Worm (Caenorhabditis elegans): ENCODE data around the gene F19G12.8.
A peak's percentile ranks its signal among the peaks of the same experiment; 100 is the strongest.

F19G12.8 gene

DNA sequence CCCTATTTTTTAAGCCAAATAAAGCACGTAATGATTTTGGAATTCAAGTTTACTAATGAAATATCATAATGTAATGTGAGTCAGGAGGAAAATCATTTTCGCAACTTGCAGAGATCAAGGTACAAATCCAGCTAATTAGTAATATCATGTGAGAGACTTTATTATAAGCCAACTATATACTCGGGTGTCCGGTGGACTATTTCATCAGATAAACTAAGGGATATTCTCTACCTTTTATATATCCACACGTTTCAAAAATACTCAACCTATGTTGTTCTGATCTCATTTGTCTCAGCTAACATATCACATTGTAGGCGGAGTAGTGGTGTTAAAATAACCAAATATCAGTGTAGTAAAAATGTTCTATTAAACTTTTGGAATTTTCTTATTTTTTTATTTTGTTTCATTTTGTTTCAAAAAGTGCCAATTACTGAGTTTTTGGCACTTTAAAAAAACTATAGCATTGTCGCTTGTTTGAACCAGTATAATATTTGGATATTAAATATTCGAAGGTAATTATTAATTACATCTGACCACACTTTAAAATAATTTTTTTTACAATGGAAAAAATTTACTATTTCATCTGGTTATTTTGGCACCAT is 27.6 kb upstream of the F19G12.8 start (continued):
- no peak for TF ChIP-seq lsl-1 (GFP tag; optimal IDR thresholded peaks at IDR 0.05)
- TF ChIP-seq ztf-28 (GFP tag; IDR thresholded peaks at IDR 0.05): no peak
- TF ChIP-seq ekl-4 (GFP tag; IDR thresholded peaks at IDR 0.05): peak; percentile 60
- no peak for TF ChIP-seq hlh-12 (tag; optimal IDR thresholded peaks at IDR 0.05)
- TF ChIP-seq ceh-91 (GFP tag; IDR thresholded peaks at IDR 0.05): no peak
- no peak for TF ChIP-seq Y67H2A.10 (GFP tag; conservative IDR thresholded peaks at IDR 0.05)
- peak; percentile 74 for TF ChIP-seq lin-54 (GFP tag; optimal IDR thresholded peaks at IDR 0.05)
- TF ChIP-seq atf-7 (tag; optimal IDR thresholded peaks at IDR 0.05): peak; percentile 93
- TF ChIP-seq egl-18 (GFP tag; IDR thresholded peaks at IDR 0.05): peak; percentile 68; the same call in 1 of the 2 replicates
- TF ChIP-seq athp-1 (tag; optimal IDR thresholded peaks at IDR 0.05): no peak
- no peak for TF ChIP-seq efl-1 (GFP tag; optimal IDR thresholded peaks at IDR 0.05)
- no peak for TF ChIP-seq F57A8.1 (GFP tag; optimal IDR thresholded peaks at IDR 0.05)
- TF ChIP-seq F57C9.4 (tag; optimal IDR thresholded peaks at IDR 0.05): no peak
- no peak for TF ChIP-seq cebp-1 (GFP tag; IDR thresholded peaks at IDR 0.05)
- TF ChIP-seq cebp-1 (tag; optimal IDR thresholded peaks at IDR 0.05): peak; percentile 93
- no peak for TF ChIP-seq sea-2 (GFP tag; IDR thresholded peaks at IDR 0.05)
- peak; percentile 98 for TF ChIP-seq ztf-26 (tag; optimal IDR thresholded peaks at IDR 0.05)
- no peak for TF ChIP-seq nfya-2 (GFP tag; IDR thresholded peaks at IDR 0.05)
- TF ChIP-seq F23B12.7 (tag; optimal IDR thresholded peaks at IDR 0.05; ENCODE audit: insufficient read depth): peak; percentile 86
- no peak for TF ChIP-seq him-1 (tag; optimal IDR thresholded peaks at IDR 0.05)
- TF ChIP-seq ama-1 (optimal IDR thresholded peaks at IDR 0.05): no peak
- no peak for TF ChIP-seq ama-1 (GFP tag; optimal IDR thresholded peaks at IDR 0.05)
- TF ChIP-seq snpc-1.3 (tag; optimal IDR thresholded peaks at IDR 0.05; ENCODE audit: insufficient read depth): no peak
- no peak for TF ChIP-seq rpc-1 (optimal IDR thresholded peaks at IDR 0.05)
- TF ChIP-seq rpc-1 (tag; optimal IDR thresholded peaks at IDR 0.05): no peak
- no peak for TF ChIP-seq Y79H2A.3 (GFP tag; conservative IDR thresholded peaks at IDR 0.05)
- TF ChIP-seq nhr-80 (tag; optimal IDR thresholded peaks at IDR 0.05): peak; percentile 66
- TF ChIP-seq lir-1 (GFP tag; conservative IDR thresholded peaks at IDR 0.05): no peak
- TF ChIP-seq snpc-1.1 (tag; optimal IDR thresholded peaks at IDR 0.05; ENCODE audit: insufficient read depth): no peak
- TF ChIP-seq hlh-26 (GFP tag; conservative IDR thresholded peaks at IDR 0.05): no peak
- TF ChIP-seq bed-2 (GFP tag; IDR thresholded peaks at IDR 0.05): no peak
- peak; percentile 77 for TF ChIP-seq hmg-1.2 (GFP tag; IDR thresholded peaks at IDR 0.05)
- no peak for TF ChIP-seq dpff-1 (tag; optimal IDR thresholded peaks at IDR 0.05)
- no peak for TF ChIP-seq aptf-2 (GFP tag; conservative IDR thresholded peaks at IDR 0.05)
- TF ChIP-seq unc-62 (GFP tag; optimal IDR thresholded peaks at IDR 0.05): no peak
- no peak for TF ChIP-seq ztf-22 (GFP tag; optimal IDR thresholded peaks at IDR 0.05)
- peak; percentile 67; the same call in 1 of the 2 replicates for TF ChIP-seq C17E4.6 (GFP tag; IDR thresholded peaks at IDR 0.05)
- peak; percentile 66 for TF ChIP-seq somi-1 (GFP tag; optimal IDR thresholded peaks at IDR 0.05)
- TF ChIP-seq mes-4 (tag; optimal IDR thresholded peaks at IDR 0.05): no peak
- TF ChIP-seq rcor-1 (GFP tag; IDR thresholded peaks at IDR 0.05): peak; percentile 90
- TF ChIP-seq ceh-27 (GFP tag; optimal IDR thresholded peaks at IDR 0.05): peak; percentile 95
- no peak for TF ChIP-seq unc-130 (GFP tag; optimal IDR thresholded peaks at IDR 0.05)
- TF ChIP-seq F52B5.7 (tag; optimal IDR thresholded peaks at IDR 0.05): peak; percentile 47
- TF ChIP-seq tbp1 (GFP tag; optimal IDR thresholded peaks at IDR 0.05): peak; percentile 70
- TF ChIP-seq lin-40 (tag; optimal IDR thresholded peaks at IDR 0.05): peak; percentile 99
- no peak for TF ChIP-seq B0019.2 (GFP tag; conservative IDR thresholded peaks at IDR 0.05)
- TF ChIP-seq dpl-1 (GFP tag; optimal IDR thresholded peaks at IDR 0.05): no peak
- peak in 1 of 2 experiments; percentile 88 for TF ChIP-seq let-607 (tag; optimal IDR thresholded peaks at IDR 0.05)
- TF ChIP-seq T26A5.8 (tag; optimal IDR thresholded peaks at IDR 0.05): no peak

All from whole organism, young adult.